Worm (Caenorhabditis elegans) whole organism, L2 larva: ENCODE measurements around the gene fcd-2.

ENCODE experiments used
- R02D3.7 ChIP-seq: fragments of 150-350 bp; optimal IDR thresholded peaks from 2 replicates; lab custom pipeline; 2014; ENCODE audit warnings: missing biosample characterization, missing genetic modification characterization
- ama-1 ChIP-seq: fragments of 150-350 bp; optimal IDR thresholded peaks from 2 replicates; lab custom pipeline; 2018; ENCODE audit warnings: inconsistent platforms
- dmd-4 ChIP-seq: sonication (generic microtip); optimal IDR thresholded peaks from 2 replicates; lab custom pipeline; 2017; ENCODE audit warnings: missing biosample characterization, missing genetic modification characterization
- mdl-1 ChIP-seq, 2 experiments: fragments of 150-350 bp in 1 of 2; sonication (generic microtip) in 1 of 2; optimal IDR thresholded peaks; 2 replicates each; lab custom pipeline; 2017; ENCODE audit warnings: missing biosample characterization in 2 of 2, missing genetic modification characterization in 2 of 2
- nhr-10 ChIP-seq: sonication (generic microtip); optimal IDR thresholded peaks from 2 replicates; lab custom pipeline; 2017; ENCODE audit warnings: missing biosample characterization, missing genetic modification characterization
- nhr-12 ChIP-seq: fragments of 150-350 bp; optimal IDR thresholded peaks from 2 replicates; lab custom pipeline; 2014; ENCODE audit warnings: missing biosample characterization, missing genetic modification characterization
- nhr-25 ChIP-seq: fragments of 150-350 bp; sonication (generic microtip); optimal IDR thresholded peaks from 3 replicates; lab custom pipeline; 2014; ENCODE audit warnings: missing biosample characterization, missing genetic modification characterization
- unc-39 ChIP-seq: fragments of 150-350 bp; optimal IDR thresholded peaks from 2 replicates; lab custom pipeline; 2014; ENCODE audit warnings: missing biosample characterization, missing genetic modification characterization
- ztf-4 ChIP-seq: fragments of 150-350 bp; optimal IDR thresholded peaks from 2 replicates; lab custom pipeline; 2014; ENCODE audit warnings: missing biosample characterization, missing genetic modification characterization

DNA sequence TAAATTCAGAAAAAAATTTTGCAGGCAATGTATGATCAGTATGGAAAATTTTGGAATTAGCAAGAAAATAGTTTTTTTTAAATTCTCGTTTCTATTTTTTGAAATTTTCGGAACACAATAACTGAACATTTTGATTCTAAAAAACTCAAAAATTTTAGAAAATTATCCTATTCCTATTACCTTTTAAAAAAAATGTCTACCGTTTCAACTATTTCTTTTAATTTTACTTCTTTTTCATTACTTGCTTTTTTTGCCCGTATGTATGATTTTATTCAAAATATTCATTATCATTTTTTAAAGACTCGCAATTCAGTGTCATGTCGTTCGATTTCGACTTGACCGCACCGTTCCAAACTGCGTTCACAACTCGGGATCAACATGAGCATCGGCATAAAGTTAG, 44.2 kb upstream of the fcd-2 start, which contains the start of gene atln-2:
- no peak for TF ChIP-seq nhr-12 (tag; lab: Kevin White, UChicago)
- TF ChIP-seq unc-39: no peak
- TF ChIP-seq ztf-4 (tag; lab: Kevin White, UChicago): no peak
- no peak for TF ChIP-seq R02D3.7 (tag; lab: Kevin White, UChicago)
- TF ChIP-seq ama-1 (lab: Kevin White, UChicago): no peak
- TF ChIP-seq dmd-4: no peak
- no peak for TF ChIP-seq nhr-25 (tag; lab: Kevin White, UChicago)
- no peak for TF ChIP-seq nhr-10 (tag; lab: Kevin White, UChicago)
- TF ChIP-seq mdl-1 (tag; optimal IDR thresholded peaks at IDR 0.05; lab: Kevin White, UChicago): no peak
